Worm (Caenorhabditis elegans): ENCODE data around the gene C53A3.3.
A peak's percentile ranks its signal among the peaks of the same experiment; 100 is the strongest.

C53A3.3 gene

DNA sequence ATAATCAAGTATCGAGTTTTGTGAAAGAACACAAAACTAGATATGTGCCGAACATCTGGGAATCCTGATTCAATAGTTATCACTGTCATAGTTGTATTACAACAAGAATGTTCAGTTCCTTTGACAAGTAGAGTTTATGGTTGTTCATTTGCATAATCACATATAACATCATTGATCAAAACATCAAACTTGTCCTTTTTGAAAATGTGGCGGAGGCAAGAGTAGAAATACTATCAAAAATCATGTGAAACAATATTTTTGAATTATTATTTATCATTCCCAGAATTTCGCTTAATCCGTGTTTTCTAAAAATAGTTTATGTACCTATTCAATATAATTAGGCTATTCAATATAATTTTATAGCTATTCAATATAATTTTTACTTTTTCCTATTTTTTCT is 29.1 kb downstream of the C53A3.3 start, which contains the start of gene F44E7.7:
Gene F44E7.7 (minus strand): TSS at position 101 of the 400 bp plus-strand sequence.
- TF ChIP-seq zim-3 (tag; optimal IDR thresholded peaks at IDR 0.05), result no peak
- no peak for TF ChIP-seq nfya-2 (GFP tag; IDR thresholded peaks at IDR 0.05)
- TF ChIP-seq tbp1 (GFP tag; optimal IDR thresholded peaks at IDR 0.05), result no peak
- no peak for TF ChIP-seq dpff-1 (tag; optimal IDR thresholded peaks at IDR 0.05)
- TF ChIP-seq him-1 (tag; optimal IDR thresholded peaks at IDR 0.05), result no peak
- TF ChIP-seq mcd-1 (GFP tag; IDR thresholded peaks at IDR 0.05), result no peak
- TF ChIP-seq ccch-3 (GFP tag; optimal IDR thresholded peaks at IDR 0.05), result no peak

DNA sequence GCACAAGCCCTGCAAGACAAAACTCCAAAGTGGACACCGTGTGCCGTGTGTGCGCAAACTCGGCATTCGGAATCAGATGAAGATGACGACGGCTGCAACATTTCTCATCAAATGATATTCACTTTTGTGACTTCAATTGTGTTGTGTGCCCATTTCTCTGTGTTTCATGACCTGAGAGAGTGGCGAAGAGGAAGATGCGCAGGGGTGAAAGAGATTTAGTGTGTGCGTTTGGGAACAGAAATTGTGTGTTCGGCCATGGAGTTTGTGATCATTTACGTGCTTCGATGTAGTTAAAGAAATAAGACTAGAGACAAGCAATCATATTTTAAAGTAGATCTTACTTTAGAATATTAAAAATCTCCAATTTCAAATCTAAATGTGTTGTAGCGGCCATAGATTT is 32.4 kb downstream of the C53A3.3 start:
- TF ChIP-seq nhr-80 (tag; optimal IDR thresholded peaks at IDR 0.05), result peak; percentile 33
- 0 out of 2 replicates have a peak, but pooled peaks have one; percentile 41 for TF ChIP-seq nfyb-1 (GFP tag; IDR thresholded peaks at IDR 0.05)
- peak; percentile 35; the same call in 1 of the 2 replicates for TF ChIP-seq dox-1 (GFP tag; IDR thresholded peaks at IDR 0.05)
- TF ChIP-seq hmg-1.2 (GFP tag; IDR thresholded peaks at IDR 0.05), result peak; percentile 26; the same call in 1 of the 2 replicates
- TF ChIP-seq tlf-1 (GFP tag; optimal IDR thresholded peaks at IDR 0.05), result no peak
- no peak for TF ChIP-seq unc-130 (GFP tag; optimal IDR thresholded peaks at IDR 0.05)

ce11 chrV:5790497-5791280 is 34.4 kb downstream of the C53A3.3 start, which contains the start of the genes nhr-142 and F44E7.9:
nhr-142 (minus strand) TSS chrV:5790553.
F44E7.9 (plus strand) TSS chrV:5791230.
- TF ChIP-seq sea-2 (GFP tag; IDR thresholded peaks at IDR 0.05), result no peak
- peak; percentile 52 for TF ChIP-seq him-1 (tag; optimal IDR thresholded peaks at IDR 0.05)
- no peak for TF ChIP-seq aptf-2 (GFP tag; conservative IDR thresholded peaks at IDR 0.05)
- peak; percentile 67 for TF ChIP-seq F33H1.4 (GFP tag; IDR thresholded peaks at IDR 0.05)
- TF ChIP-seq madf-8 (GFP tag; conservative IDR thresholded peaks at IDR 0.05), result peak; percentile 47
- peak; percentile 84; the same call in 1 of the 2 replicates for TF ChIP-seq Y53G8AR.9 (GFP tag; conservative IDR thresholded peaks at IDR 0.05)
- no peak for TF ChIP-seq akir-1 (GFP tag; optimal IDR thresholded peaks at IDR 0.05)
- peak; percentile 78 for TF ChIP-seq tlf-1 (GFP tag; optimal IDR thresholded peaks at IDR 0.05)
- TF ChIP-seq pha-4 (tag; optimal IDR thresholded peaks at IDR 0.05), result no peak
- TF ChIP-seq D2030.7 (GFP tag; IDR thresholded peaks at IDR 0.05), result peak; percentile 76
- TF ChIP-seq atf-7 (tag; optimal IDR thresholded peaks at IDR 0.05), result peak; percentile 32
- peak; percentile 54 for TF ChIP-seq ceh-91 (GFP tag; IDR thresholded peaks at IDR 0.05)
- no peak for TF ChIP-seq bed-1 (GFP tag; IDR thresholded peaks at IDR 0.05)
- peak; percentile 53 for TF ChIP-seq xnd-1 (tag; optimal IDR thresholded peaks at IDR 0.05)
- TF ChIP-seq mcd-1 (GFP tag; IDR thresholded peaks at IDR 0.05), result peak; percentile 87
- peak; percentile 67 for TF ChIP-seq snpc-3.4 (tag; optimal IDR thresholded peaks at IDR 0.05)
- TF ChIP-seq ceh-100 (GFP tag; IDR thresholded peaks at IDR 0.05), result peak; percentile 95
- TF ChIP-seq C06A6.2 (GFP tag; conservative IDR thresholded peaks at IDR 0.05), result peak; percentile 81
- peak; percentile 47 for TF ChIP-seq ztf-26 (tag; optimal IDR thresholded peaks at IDR 0.05)
- peak; percentile 52 for TF ChIP-seq efl-1 (GFP tag; optimal IDR thresholded peaks at IDR 0.05)
- TF ChIP-seq nhr-80 (tag; optimal IDR thresholded peaks at IDR 0.05), result peak; percentile 73
- TF ChIP-seq lir-1 (GFP tag; conservative IDR thresholded peaks at IDR 0.05), result peak; percentile 73
- peak; percentile 89 for TF ChIP-seq lin-40 (tag; optimal IDR thresholded peaks at IDR 0.05)
- TF ChIP-seq hsf-1 (GFP tag; IDR thresholded peaks at IDR 0.05), result 0 out of 2 replicates have a peak, but pooled peaks have one; percentile 10
- TF ChIP-seq snpc-4 (GFP tag; optimal IDR thresholded peaks at IDR 0.05), result peak; percentile 32
- peak; percentile 54 to 79 (median 72) for TF ChIP-seq snpc-4 (tag; optimal IDR thresholded peaks at IDR 0.05)
- TF ChIP-seq F49E8.2 (tag; optimal IDR thresholded peaks at IDR 0.05; ENCODE audit: insufficient read depth), result peak; percentile 42
- no peak for TF ChIP-seq Y95B8A.8 (GFP tag; IDR thresholded peaks at IDR 0.05)
- TF ChIP-seq ceh-27 (GFP tag; optimal IDR thresholded peaks at IDR 0.05), result peak; percentile 77
- TF ChIP-seq unc-62 (GFP tag; optimal IDR thresholded peaks at IDR 0.05), result no peak
- TF ChIP-seq C17E4.6 (GFP tag; IDR thresholded peaks at IDR 0.05), result 0 out of 2 replicates have a peak, but pooled peaks have one; percentile 22
- peak in 2 of 3 experiments; percentile 54 to 72 for TF ChIP-seq lin-35 (GFP tag; optimal IDR thresholded peaks at IDR 0.05)
- TF ChIP-seq egrh-3 (GFP tag; IDR thresholded peaks at IDR 0.05), result peak; percentile 51; the same call in 1 of the 2 replicates
- TF ChIP-seq nhr-27 (tag; optimal IDR thresholded peaks at IDR 0.05), result no peak

Data from whole organism, young adult.